Worm (Caenorhabditis elegans) whole organism, L4/young adult: Measurements from ENCODE around the gene cgp-1.

Experiments used
- W03F9.2 ChIP-seq: fragments of 150-350 bp; optimal IDR thresholded peaks from 2 replicates; lab custom pipeline; 2014; ENCODE audit warnings: missing biosample characterization, missing genetic modification characterization
- dao-5 ChIP-seq: sonication (generic microtip); optimal IDR thresholded peaks from 2 replicates; lab custom pipeline; 2016; ENCODE audit warnings: missing genotype, missing genetic modification characterization, moderate library complexity, missing compliant biosample characterization
- him-1 ChIP-seq: sonication (generic microtip); optimal IDR thresholded peaks from 2 replicates; lab custom pipeline; 2016; ENCODE audit warnings: missing genotype, missing genetic modification reagents, missing genetic modification characterization, missing compliant biosample characterization

Gene cgp-1

DNA sequence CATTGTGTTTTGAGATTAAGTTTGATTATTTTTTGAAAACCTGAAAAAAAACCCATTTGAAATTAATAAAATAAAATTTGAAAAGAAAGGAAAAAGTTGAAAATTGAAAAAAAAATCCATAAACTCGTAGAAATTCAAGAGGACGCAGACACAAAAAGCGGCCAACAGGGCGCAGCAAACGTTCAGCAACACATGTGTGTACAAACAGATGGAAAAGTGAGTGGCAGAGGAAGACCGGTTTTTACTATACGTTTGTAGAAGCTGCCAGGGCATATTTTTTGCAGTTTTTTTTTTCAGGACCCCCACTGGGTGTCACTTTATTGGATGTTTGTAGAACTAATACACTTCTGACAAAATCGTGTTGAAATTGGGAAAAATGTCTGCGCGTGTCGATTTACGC lies at the start of gene cgp-1:
Gene cgp-1 (minus strand): TSS at position 40 of the 400 bp plus-strand sequence.
- TF ChIP-seq him-1 (tag; lab: Kevin White, UChicago) = no peak
- TF ChIP-seq W03F9.2 (tag; lab: Kevin White, UChicago) = peak; percentile 91

DNA sequence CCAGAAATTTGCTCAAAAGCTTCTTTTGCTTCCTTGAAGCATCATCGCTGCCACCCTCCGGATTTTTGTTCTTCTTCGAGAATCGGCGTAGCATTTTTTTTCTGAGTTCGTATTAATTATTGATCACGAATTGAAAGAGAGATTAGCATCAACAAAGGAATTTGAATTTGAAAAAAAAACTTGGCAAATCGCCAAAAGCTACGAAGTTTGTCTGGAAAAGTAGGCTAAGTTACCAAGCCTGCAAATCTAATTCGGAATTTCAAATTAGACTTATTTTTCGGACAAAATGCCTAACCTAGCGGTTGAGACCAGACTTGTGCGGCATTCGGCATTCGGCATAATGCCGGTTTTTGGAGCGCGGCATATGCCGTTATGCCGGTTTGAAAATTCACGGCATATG lies 49.5 kb upstream of the cgp-1 start, which contains the start of gene cfap-36:
Gene cfap-36 (minus strand): TSS at position 101 of the 400 bp plus-strand sequence.
- TF ChIP-seq W03F9.2 (tag; lab: Kevin White, UChicago) (no peak), him-1 (tag; lab: Kevin White, UChicago) (no peak), dao-5 (tag; lab: Kevin White, UChicago) (no peak)

DNA sequence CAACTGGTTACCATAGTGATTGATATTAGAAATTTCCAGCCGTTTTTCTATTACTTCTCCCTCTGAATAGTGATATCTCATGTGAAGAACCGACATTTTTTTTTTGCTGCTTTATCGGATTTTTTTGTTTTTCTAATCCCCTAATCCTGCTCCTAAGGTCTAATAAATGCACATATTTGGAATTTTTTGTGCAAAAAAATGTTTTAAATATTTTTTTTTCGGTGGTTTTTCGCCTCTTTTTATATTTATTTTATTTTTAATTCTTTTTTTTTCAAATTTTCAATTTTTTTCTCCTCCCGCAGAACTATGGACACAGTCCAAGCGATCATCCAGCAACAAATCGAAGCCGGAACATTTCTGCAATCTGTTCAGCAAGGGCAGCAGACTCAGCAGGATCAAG lies 44.1 kb upstream of the cgp-1 start, which contains the start of gene Y108G3AL.2:
Gene Y108G3AL.2 (plus strand): TSS at position 301 of the 400 bp plus-strand sequence.
- TF ChIP-seq dao-5 (tag; lab: Kevin White, UChicago) = no peak
- no peak for TF ChIP-seq W03F9.2 (tag; lab: Kevin White, UChicago)
- TF ChIP-seq him-1 (tag; lab: Kevin White, UChicago) = no peak

DNA sequence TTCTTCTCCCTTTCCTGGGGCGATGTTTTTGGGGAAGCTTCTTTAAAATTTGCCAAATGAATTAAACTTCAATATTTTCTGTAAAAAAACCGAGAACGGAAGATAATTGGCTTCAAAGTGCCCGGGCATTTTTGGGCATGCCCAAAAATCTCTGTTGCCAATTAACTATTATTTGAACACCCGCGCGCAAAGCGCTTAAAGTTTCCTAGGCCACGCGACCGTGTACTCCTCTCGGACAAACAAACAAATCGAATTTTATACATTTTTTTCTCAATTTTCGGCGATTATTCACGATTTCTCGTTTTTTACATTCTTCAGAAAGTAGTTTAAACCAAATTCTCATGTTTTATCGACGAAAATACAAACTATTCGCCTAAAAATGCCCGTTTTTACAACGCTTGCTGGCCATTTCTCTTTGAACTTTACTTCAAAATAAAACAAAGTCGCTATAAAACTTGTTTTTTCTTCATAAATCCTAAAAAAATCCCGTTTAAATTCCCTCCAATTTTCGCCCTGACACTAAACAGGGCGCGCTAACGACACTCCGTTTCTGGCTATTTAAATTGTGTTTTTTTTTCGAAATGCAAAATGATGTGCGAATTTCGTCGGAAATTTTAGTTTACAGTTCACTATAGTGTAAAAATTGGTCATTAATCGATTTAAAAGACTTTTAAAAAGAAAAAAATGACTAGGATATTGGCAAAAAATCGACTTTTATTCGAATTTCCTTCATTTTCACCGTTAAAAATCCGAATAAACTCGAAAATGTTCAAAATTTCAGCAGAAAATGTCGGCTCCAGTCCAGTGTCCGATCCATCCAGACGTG lies 33.7 kb upstream of the cgp-1 start, which contains the start of gene ttb-1:
Gene ttb-1 (plus strand): TSS at position 776 of the 826 bp plus-strand sequence.
- TF ChIP-seq W03F9.2 (tag; lab: Kevin White, UChicago) (no peak), dao-5 (tag; lab: Kevin White, UChicago) (no peak), him-1 (tag; lab: Kevin White, UChicago) (no peak)

DNA sequence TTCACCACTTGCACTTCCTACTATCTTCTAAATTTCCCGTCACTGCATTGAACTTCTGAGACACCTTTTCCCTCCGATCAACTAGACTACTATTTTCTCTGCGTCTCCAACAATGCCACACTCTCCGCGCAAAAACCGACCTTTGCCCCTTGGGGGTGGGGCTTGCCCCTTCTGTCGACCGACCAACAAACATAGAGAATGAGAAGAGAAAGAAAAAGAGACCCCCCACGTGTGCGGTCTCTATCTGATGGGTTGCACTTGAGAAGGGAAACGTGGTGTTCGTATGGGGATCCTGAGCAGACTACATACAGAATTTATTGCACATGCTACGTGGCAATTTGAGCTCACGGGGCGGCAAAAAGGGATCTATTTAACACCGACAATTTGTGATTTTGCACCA lies 32.6 kb upstream of the cgp-1 start:
- TF ChIP-seq him-1 (tag; lab: Kevin White, UChicago) = no peak
- no peak for TF ChIP-seq W03F9.2 (tag; lab: Kevin White, UChicago)
- no peak for TF ChIP-seq dao-5 (tag; lab: Kevin White, UChicago)

DNA sequence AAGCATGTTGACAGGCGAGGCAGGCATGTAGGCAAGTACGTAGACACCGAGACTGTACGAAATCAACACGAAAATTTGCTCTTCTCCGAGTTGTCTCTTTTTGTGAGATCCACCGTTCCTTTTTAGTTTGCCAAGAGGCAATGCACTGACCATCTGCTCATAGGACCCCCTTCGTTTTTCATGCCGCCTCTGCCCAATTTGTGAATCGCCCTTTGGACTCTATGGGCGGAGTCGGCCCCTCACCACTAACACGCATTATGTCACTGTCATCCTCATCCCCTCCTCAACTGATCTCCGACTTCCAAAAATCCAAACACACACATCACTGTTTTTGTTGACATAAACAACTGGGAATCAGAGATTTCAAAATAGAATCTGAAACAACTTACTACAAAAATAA lies 31.3 kb upstream of the cgp-1 start:
- TF ChIP-seq W03F9.2 (tag; lab: Kevin White, UChicago) = no peak
- no peak for TF ChIP-seq dao-5 (tag; lab: Kevin White, UChicago)
- TF ChIP-seq him-1 (tag; lab: Kevin White, UChicago) = no peak

DNA sequence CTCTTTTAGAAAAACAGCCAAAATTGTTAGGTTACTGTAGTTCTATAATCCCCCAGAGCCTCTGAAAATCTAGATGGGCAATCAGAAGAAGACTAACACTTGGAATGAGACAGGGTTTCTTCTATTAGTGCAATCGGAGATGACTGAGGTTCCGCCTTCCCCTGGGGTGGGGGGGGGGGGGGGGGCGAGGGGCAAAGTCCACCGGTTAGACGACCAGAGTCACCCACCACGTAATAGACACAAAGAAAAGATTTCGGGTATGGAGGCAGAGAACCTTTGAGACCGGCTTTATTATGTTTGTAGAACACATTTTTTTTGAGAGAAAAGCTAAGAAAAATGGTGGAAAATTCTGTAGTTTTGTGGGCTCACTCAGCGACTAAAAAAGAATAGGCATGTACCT lies 29.6 kb upstream of the cgp-1 start:
- TF ChIP-seq dao-5 (tag; lab: Kevin White, UChicago) (no peak), him-1 (tag; lab: Kevin White, UChicago) (no peak), W03F9.2 (tag; lab: Kevin White, UChicago) (no peak)

DNA sequence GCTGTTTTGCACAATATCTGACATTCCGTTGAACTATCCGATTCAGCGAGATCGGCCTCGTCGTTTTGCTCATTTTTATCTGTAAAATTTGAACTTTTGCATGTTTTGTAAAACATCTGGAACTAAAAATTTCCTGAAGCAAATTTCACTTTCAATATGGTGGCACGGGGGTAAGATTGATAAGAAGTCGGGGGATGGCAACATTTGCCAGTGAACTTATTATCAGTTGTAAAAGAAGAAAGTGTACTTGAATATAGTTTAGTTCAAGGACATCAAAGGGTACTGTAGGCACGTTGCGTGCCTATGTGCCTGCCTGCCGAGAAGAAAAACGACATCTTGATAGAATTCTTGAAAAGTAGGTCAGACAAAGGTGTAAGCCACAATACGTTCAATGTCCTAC lies 28.7 kb upstream of the cgp-1 start, which contains the start of gene W03F9.4:
Gene W03F9.4 (minus strand): TSS at position 79 of the 400 bp plus-strand sequence.
- TF ChIP-seq dao-5 (tag; lab: Kevin White, UChicago) (no peak), W03F9.2 (tag; lab: Kevin White, UChicago) (no peak)

DNA sequence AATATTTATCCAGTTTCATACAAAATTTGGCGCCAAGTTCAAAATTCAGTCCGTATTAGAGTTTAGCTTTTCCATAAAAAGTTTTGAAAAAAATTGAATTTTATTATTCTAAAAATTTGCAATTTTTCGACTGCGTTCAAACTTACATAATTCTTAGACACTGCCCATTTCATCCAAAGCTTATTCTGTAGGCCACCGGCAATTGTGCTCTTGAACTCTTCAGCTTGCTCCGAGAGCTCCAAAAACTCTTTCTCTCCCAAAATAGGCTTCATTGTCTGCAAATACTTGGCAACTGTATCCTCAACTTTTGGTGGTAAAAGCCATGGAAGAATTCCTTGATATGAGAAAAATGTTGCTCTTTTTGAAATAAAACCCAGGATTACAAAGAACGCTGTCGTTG lies 27.5 kb upstream of the cgp-1 start:
- TF ChIP-seq him-1 (tag; lab: Kevin White, UChicago) (no peak), W03F9.2 (tag; lab: Kevin White, UChicago) (no peak), dao-5 (tag; lab: Kevin White, UChicago) (no peak)

DNA sequence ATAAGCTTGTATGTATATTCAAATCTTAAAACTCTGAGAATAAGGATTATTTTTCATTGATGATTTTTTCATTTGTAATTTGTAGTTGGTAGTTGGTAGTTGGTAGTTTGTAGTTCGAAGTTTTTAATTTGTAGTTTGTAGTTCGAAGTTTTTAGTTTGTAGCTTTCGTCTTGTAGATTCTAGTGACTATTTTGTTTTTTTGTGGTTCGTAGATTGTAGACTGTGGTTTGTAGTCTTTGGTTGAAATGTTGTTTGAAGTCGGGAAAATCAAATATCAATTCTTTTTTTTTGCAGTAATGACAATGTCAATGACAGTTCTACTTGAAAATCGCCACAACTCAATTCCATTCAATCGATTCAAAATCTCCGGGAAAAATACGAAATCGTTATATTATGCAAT lies 23.1 kb upstream of the cgp-1 start:
- no peak for TF ChIP-seq W03F9.2 (tag; lab: Kevin White, UChicago)
- TF ChIP-seq him-1 (tag; lab: Kevin White, UChicago) = no peak
- no peak for TF ChIP-seq dao-5 (tag; lab: Kevin White, UChicago)

DNA sequence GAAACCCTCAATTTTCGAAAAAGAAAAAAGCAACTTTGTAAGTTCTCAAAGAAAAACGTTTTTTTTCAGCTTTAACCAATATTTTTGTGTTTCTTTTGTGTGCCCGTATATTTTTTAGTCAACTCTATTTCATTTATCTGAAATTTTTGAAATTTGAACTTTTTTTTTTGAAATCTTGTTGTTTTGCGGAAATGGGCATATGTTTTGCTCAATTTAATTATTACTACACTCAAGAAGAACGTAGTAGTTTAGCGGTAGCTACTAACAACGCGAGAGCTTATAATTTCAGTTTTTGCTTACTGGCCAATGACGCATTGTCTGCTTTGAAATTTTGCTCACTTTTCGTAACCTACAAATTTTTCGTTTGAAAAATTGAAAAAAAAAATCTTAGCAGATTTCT lies 22.2 kb upstream of the cgp-1 start, which contains the start of gene srh-82:
Gene srh-82 (plus strand): TSS at position 301 of the 400 bp plus-strand sequence.
- TF ChIP-seq him-1 (tag; lab: Kevin White, UChicago) (no peak), dao-5 (tag; lab: Kevin White, UChicago) (no peak), W03F9.2 (tag; lab: Kevin White, UChicago) (no peak)

DNA sequence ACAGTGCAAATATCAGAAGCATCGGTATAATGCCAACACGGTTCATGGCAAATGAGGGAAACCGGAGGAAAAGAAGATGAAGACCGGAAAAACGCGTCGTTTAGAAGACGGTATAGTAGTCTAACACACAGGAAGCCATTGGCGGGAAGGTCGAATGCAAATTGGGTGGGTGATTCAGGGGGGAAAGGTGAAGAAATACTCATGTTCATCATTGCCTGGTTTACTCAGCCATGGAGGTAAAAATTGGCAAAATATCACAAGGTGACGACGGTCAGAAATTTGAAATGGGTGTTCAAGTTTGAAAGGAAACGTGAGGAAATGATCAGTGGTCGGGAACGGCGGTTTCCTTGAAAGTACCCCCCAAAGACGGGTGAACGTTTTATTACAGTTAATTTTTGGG lies 18.7 kb upstream of the cgp-1 start, which contains the start of gene W03F9.11:
Gene W03F9.11 (minus strand): TSS at position 101 of the 400 bp plus-strand sequence.
- TF ChIP-seq him-1 (tag; lab: Kevin White, UChicago) = no peak
- TF ChIP-seq W03F9.2 (tag; lab: Kevin White, UChicago) = no peak
- TF ChIP-seq dao-5 (tag; lab: Kevin White, UChicago) = no peak

DNA sequence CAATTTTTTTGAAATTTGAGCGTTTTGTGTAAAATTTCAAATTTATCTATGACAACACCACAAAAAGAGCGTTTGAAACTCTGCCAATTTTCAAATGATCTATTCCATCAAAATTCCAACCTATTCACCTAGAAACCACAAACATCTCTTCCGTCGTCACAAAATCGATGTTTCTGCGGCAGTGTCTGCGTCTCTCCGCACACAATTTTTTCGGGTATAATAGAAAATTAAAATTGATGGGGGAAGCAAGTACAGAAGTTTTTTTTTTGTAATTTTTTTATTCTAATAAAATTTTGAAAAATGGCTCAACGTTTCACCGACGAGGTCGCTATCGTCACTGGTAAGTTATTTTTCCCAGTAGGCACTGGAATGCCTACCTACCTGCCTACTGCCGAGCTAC lies 16.0 kb upstream of the cgp-1 start, which contains the start of gene W03F9.9:
Gene W03F9.9 (plus strand): TSS at position 301 of the 400 bp plus-strand sequence.
- TF ChIP-seq him-1 (tag; lab: Kevin White, UChicago) = no peak
- TF ChIP-seq dao-5 (tag; lab: Kevin White, UChicago) = no peak
- TF ChIP-seq W03F9.2 (tag; lab: Kevin White, UChicago) = no peak
